Fruit fly (Drosophila melanogaster) whole organism: Measurements from ENCODE around the gene lace.

ENCODE experiments used
- Dll ChIP-seq: fragments of >200 bp; optimal IDR thresholded peaks from 2 replicates; lab custom pipeline; 2017
- EcR ChIP-seq, 2 experiments: fragments of >200 bp; optimal IDR thresholded peaks; 2 replicates each; lab custom pipeline; 2017; ENCODE audit warnings: missing biosample characterization in 2 of 2, missing genetic modification characterization in 2 of 2, missing genetic modification reagents in 2 of 2
- psq ChIP-seq: fragments of >200 bp; optimal IDR thresholded peaks from 2 replicates; lab custom pipeline; 2017

- TF ChIP-seq Dll (lab: Kevin White, UChicago) (no peak), psq (lab: Kevin White, UChicago) (no peak), EcR (GFP tag; optimal IDR thresholded peaks at IDR 0.05; lab: Kevin White, UChicago) (no peak)
Observed at dm6 chr2L:15474402-15474801, 24.5 kb upstream of the lace start.
